Fruit fly (Drosophila melanogaster) whole organism, prepupa: Measurements from ENCODE around the gene CG31459.
A peak's percentile ranks its signal among the peaks of the same experiment; 100 is the strongest.

ENCODE experiments used
- CG11294 ChIP-seq: fragments of 200-800 bp; sonication (Bioruptor generic); IDR thresholded peaks from 2 replicates; pipeline ENCODE4 v1.3.6; 2022; ENCODE audit warnings: missing biosample characterization, missing genetic modification characterization
- CG11762 ChIP-seq: fragments of 200-800 bp; sonication (Bioruptor generic); optimal IDR thresholded peaks from 3 replicates; lab custom pipeline; 2016; ENCODE audit warnings: missing biosample characterization, missing genetic modification characterization; ENCODE audit not compliant: insufficient read depth
- CG11902 ChIP-seq: fragments of 200-800 bp; sonication (Bioruptor generic); optimal IDR thresholded peaks from 3 replicates; lab custom pipeline; 2016; ENCODE audit warnings: missing biosample characterization, missing genetic modification characterization
- CG15336 ChIP-seq: fragments of 200-800 bp; sonication (Bioruptor generic); IDR thresholded peaks from 2 replicates; pipeline ENCODE4 v1.3.6; 2022; ENCODE audit warnings: missing biosample characterization, missing genetic modification characterization
- CG1621 ChIP-seq: fragments of 200-800 bp; sonication (Bioruptor generic); optimal IDR thresholded peaks from 3 replicates; lab custom pipeline; 2018; ENCODE audit warnings: missing biosample characterization, mild to moderate bottlenecking, missing genetic modification characterization
- CG16779 ChIP-seq: fragments of 200-800 bp; sonication (Bioruptor generic); optimal IDR thresholded peaks from 3 replicates; lab custom pipeline; 2017; ENCODE audit warnings: missing biosample characterization, mild to moderate bottlenecking, missing genetic modification characterization
- CG3032 ChIP-seq: fragments of 200-800 bp; optimal IDR thresholded peaks from 2 replicates; lab custom pipeline; 2019; ENCODE audit warnings: missing biosample characterization, mild to moderate bottlenecking, missing genetic modification characterization, moderate library complexity
- CG32006 ChIP-seq: fragments of 200-800 bp; sonication (Bioruptor generic); optimal IDR thresholded peaks from 3 replicates; lab custom pipeline; 2017; ENCODE audit warnings: missing biosample characterization, mild to moderate bottlenecking, missing genetic modification characterization
- CG3919 ChIP-seq: fragments of 200-800 bp; sonication (Bioruptor generic); optimal IDR thresholded peaks from 3 replicates; lab custom pipeline; 2016; ENCODE audit warnings: missing biosample characterization, missing genetic modification characterization
- CG6276 ChIP-seq: fragments of 200-800 bp; sonication (Bioruptor generic); optimal IDR thresholded peaks from 2 replicates; lab custom pipeline; 2017; ENCODE audit warnings: missing biosample characterization, mild to moderate bottlenecking, missing genetic modification characterization
- CG6808 ChIP-seq: fragments of 200-800 bp; sonication (Bioruptor generic); optimal IDR thresholded peaks from 3 replicates; lab custom pipeline; 2017; ENCODE audit warnings: missing biosample characterization, missing genetic modification characterization, mild to moderate bottlenecking, moderate library complexity, missing genetic modification reagents
- CG6854 ChIP-seq: fragments of 200-800 bp; sonication (Bioruptor generic); optimal IDR thresholded peaks from 2 replicates; lab custom pipeline; 2017; ENCODE audit warnings: missing biosample characterization, mild to moderate bottlenecking, missing genetic modification characterization
- CG8319 ChIP-seq: fragments of 200-800 bp; sonication (Bioruptor generic); optimal IDR thresholded peaks from 3 replicates; lab custom pipeline; 2016; ENCODE audit warnings: missing biosample characterization, missing genetic modification characterization
- CG9139 ChIP-seq: fragments of 200-800 bp; sonication (Bioruptor generic); optimal IDR thresholded peaks from 3 replicates; lab custom pipeline; 2017; ENCODE audit warnings: missing biosample characterization, mild to moderate bottlenecking, missing genetic modification characterization
- Eip75B ChIP-seq: fragments of 200-800 bp; sonication (Bioruptor generic); optimal IDR thresholded peaks from 3 replicates; lab custom pipeline; 2016; ENCODE audit warnings: missing biosample characterization, missing genetic modification characterization
- Eip78C ChIP-seq: fragments of 200-800 bp; sonication (Bioruptor generic); peaks from one replicate; lab custom pipeline; 2016; ENCODE audit warnings: missing biosample characterization, missing genetic modification characterization
- Ets21C ChIP-seq: fragments of 200-800 bp; sonication (Bioruptor generic); optimal IDR thresholded peaks from 3 replicates; lab custom pipeline; 2016; ENCODE audit warnings: missing biosample characterization, missing genetic modification characterization
- Hr39 ChIP-seq: fragments of 200-800 bp; sonication (Bioruptor generic); optimal IDR thresholded peaks from 2 replicates; lab custom pipeline; 2016; ENCODE audit warnings: missing biosample characterization, missing genetic modification characterization
- Hr4 ChIP-seq: fragments of 200-800 bp; sonication (Bioruptor generic); optimal IDR thresholded peaks from 3 replicates; lab custom pipeline; 2016; ENCODE audit warnings: missing biosample characterization, missing genetic modification characterization
- Smox ChIP-seq: fragments of 200-800 bp; sonication (Bioruptor generic); optimal IDR thresholded peaks from 3 replicates; lab custom pipeline; 2016; ENCODE audit warnings: missing biosample characterization, missing genetic modification characterization
- Sox102F ChIP-seq: fragments of 200-800 bp; sonication (Bioruptor generic); optimal IDR thresholded peaks from 2 replicates; lab custom pipeline; 2016; ENCODE audit warnings: missing biosample characterization, mild to moderate bottlenecking, missing genetic modification characterization
- acj6 ChIP-seq: fragments of 200-800 bp; sonication (Bioruptor generic); optimal IDR thresholded peaks from 3 replicates; lab custom pipeline; 2016; ENCODE audit warnings: missing biosample characterization, missing genetic modification characterization
- dac ChIP-seq: fragments of 200-800 bp; sonication (Bioruptor generic); optimal IDR thresholded peaks from 2 replicates; lab custom pipeline; 2017; ENCODE audit warnings: missing biosample characterization, mild to moderate bottlenecking, missing genetic modification characterization
- esn ChIP-seq: fragments of 200-800 bp; sonication (Bioruptor generic); optimal IDR thresholded peaks from 2 replicates; lab custom pipeline; 2016; ENCODE audit warnings: missing biosample characterization, mild to moderate bottlenecking, missing genetic modification characterization, moderate library complexity
- fd59A ChIP-seq: fragments of 200-800 bp; sonication (Bioruptor generic); optimal IDR thresholded peaks from 2 replicates; lab custom pipeline; 2017; ENCODE audit warnings: missing biosample characterization, mild to moderate bottlenecking, missing genetic modification characterization, missing genetic modification reagents
- fd85E ChIP-seq: fragments of 200-800 bp; sonication (Bioruptor generic); optimal IDR thresholded peaks from 3 replicates; lab custom pipeline; 2016; ENCODE audit warnings: missing biosample characterization, missing genetic modification characterization
- lz ChIP-seq: fragments of 200-800 bp; sonication (Bioruptor generic); optimal IDR thresholded peaks from 3 replicates; lab custom pipeline; 2016; ENCODE audit warnings: missing biosample characterization, missing genetic modification characterization
- spab ChIP-seq: fragments of 200-800 bp; sonication (Bioruptor generic); optimal IDR thresholded peaks from 2 replicates; lab custom pipeline; 2017; ENCODE audit warnings: missing biosample characterization, mild to moderate bottlenecking, missing genetic modification characterization, missing genetic modification reagents
- ss ChIP-seq, 2 experiments: fragments of 200-800 bp; sonication (Bioruptor generic); optimal IDR thresholded peaks; 2 replicates in 1 of 2; 3 replicates in 1 of 2; lab custom pipeline; 2017 to 2018; ENCODE audit warnings: mild to moderate bottlenecking in 2 of 2, missing biosample characterization in 2 of 2, missing genetic modification characterization in 2 of 2, moderate library complexity in 1 of 2
- svp ChIP-seq: fragments of 200-800 bp; sonication (Bioruptor generic); peaks from one replicate; lab custom pipeline; 2016; ENCODE audit warnings: missing biosample characterization, missing genetic modification characterization
- vri ChIP-seq: fragments of 200-800 bp; sonication (Bioruptor generic); optimal IDR thresholded peaks from 3 replicates; lab custom pipeline; 2016; ENCODE audit warnings: missing biosample characterization, mild to moderate bottlenecking, missing genetic modification characterization

The CG31459 gene

dm6 chr3R:19840545-19840944, at the start of gene CG31459:
Gene CG31459, plus strand, starts transcription at chr3R:19840845.
- TF ChIP-seq CG9139 (GFP tag; lab: Kevin White, UChicago) (no peak), Eip78C (GFP tag; lab: Kevin White, UChicago) (no peak), fd59A (GFP tag; lab: Kevin White, UChicago) (no peak), lz (GFP tag; lab: Kevin White, UChicago) (no peak), CG6276 (GFP tag; lab: Kevin White, UChicago) (no peak), CG3032 (tag; lab: Kevin White, UChicago) (no peak), esn (GFP tag; lab: Kevin White, UChicago) (no peak)

dm6 chr3R:19792697-19793096, 47.9 kb upstream of the CG31459 start:
- TF ChIP-seq svp (peak; percentile 80), CG9139 (GFP tag; lab: Kevin White, UChicago) (no peak), Sox102F (GFP tag; lab: Kevin White, UChicago) (no peak)

dm6 chr3R:19793661-19794060, 47.0 kb upstream of the CG31459 start:
- TF ChIP-seq vri (GFP tag; lab: Kevin White, UChicago) = no peak
- TF ChIP-seq CG6276 (GFP tag; lab: Kevin White, UChicago) = no peak
- no peak for TF ChIP-seq Ets21C (GFP tag; lab: Kevin White, UChicago)
- no peak for TF ChIP-seq CG16779 (tag; lab: Kevin White, UChicago)
- TF ChIP-seq fd85E = no peak
- TF ChIP-seq Smox (GFP tag; lab: Kevin White, UChicago) = no peak
- no peak for TF ChIP-seq lz (GFP tag; lab: Kevin White, UChicago)
- TF ChIP-seq Eip75B (GFP tag; lab: Kevin White, UChicago) = no peak
- TF ChIP-seq esn (GFP tag; lab: Kevin White, UChicago) = no peak
- no peak for TF ChIP-seq fd59A (GFP tag; lab: Kevin White, UChicago)
- TF ChIP-seq Hr4 (GFP tag; lab: Kevin White, UChicago) = no peak
- TF ChIP-seq CG1621 (tag; lab: Kevin White, UChicago) = no peak
- TF ChIP-seq CG15336 (GFP tag; lab: Robert Waterston, UW) = no peak
- TF ChIP-seq CG3032 (tag; lab: Kevin White, UChicago) = no peak
- no peak for TF ChIP-seq ss (GFP tag; optimal IDR thresholded peaks at IDR 0.05; lab: Kevin White, UChicago)
- TF ChIP-seq Hr39 = no peak
- TF ChIP-seq, all 60 proteins: peak for 0

dm6 chr3R:19795332-19795731, 45.3 kb upstream of the CG31459 start:
- TF ChIP-seq dac (GFP tag; lab: Kevin White, UChicago) (no peak), CG11294 (GFP tag; lab: Robert Waterston, UW) (no peak), CG6854 (no peak), Eip75B (GFP tag; lab: Kevin White, UChicago) (no peak), spab (GFP tag; lab: Kevin White, UChicago) (no peak), CG11762 (no peak), CG11902 (GFP tag; lab: Kevin White, UChicago) (no peak), CG32006 (GFP tag; lab: Kevin White, UChicago) (no peak), CG6276 (GFP tag; lab: Kevin White, UChicago) (no peak), CG6808 (no peak), svp (no peak), CG8319 (GFP tag; lab: Kevin White, UChicago) (no peak), Ets21C (GFP tag; lab: Kevin White, UChicago) (no peak), fd85E (no peak), CG3919 (GFP tag; lab: Kevin White, UChicago) (no peak)

dm6 chr3R:19796835-19797234, 43.8 kb upstream of the CG31459 start:
- TF ChIP-seq CG11902 (GFP tag; lab: Kevin White, UChicago) (no peak), acj6 (GFP tag; lab: Kevin White, UChicago) (no peak)
